Fruit fly (Drosophila melanogaster): ENCODE data around the gene ZC3H3.

The ZC3H3 gene

DNA sequence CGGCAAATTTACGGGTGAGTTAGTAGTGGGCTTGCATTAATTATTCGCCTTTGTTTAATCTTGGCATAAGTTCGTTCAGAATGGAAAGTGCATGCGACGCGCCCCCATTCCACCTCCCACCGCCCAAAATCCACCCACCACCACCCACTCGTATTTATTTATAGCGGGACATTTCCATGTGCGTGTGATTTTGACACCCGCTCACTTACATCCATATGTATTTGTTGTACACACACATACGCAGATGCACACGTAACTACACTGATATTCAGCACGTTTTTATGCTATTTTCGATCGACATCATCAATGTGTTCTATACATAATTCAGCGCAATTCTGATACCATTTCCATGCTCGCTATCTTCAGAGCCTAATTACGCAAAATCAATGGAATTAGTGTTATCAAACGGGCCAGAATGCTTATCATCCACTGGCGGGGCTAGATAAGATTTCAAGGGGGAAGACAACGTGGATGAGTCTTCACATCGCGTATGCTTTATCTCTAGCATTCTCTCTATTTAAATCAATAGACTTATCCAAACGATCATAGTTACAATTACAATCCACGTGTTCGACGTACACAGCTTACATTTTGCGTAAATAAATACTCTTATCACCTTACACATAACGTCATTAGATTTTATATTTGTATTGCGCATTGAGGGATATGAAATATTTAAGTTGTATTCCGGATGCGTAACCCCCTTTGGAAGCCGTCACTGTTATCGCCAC, 16.3 kb upstream of the ZC3H3 start (continued):
- TF ChIP-seq Drgx (GFP tag; IDR thresholded peaks at IDR 0.05), result no peak
- peak; percentile 36 for TF ChIP-seq Asciz (GFP tag; optimal IDR thresholded peaks at IDR 0.05)
- peak; percentile 64 for TF ChIP-seq pho (GFP tag; optimal IDR thresholded peaks at IDR 0.05)
- no peak for TF ChIP-seq CG1832 (GFP tag; optimal IDR thresholded peaks at IDR 0.05)
- TF ChIP-seq dysf (GFP tag; IDR thresholded peaks at IDR 0.05), result 0 out of 3 replicates have a peak, but pooled peaks have one; percentile 29
- TF ChIP-seq nmo (GFP tag; optimal IDR thresholded peaks at IDR 0.05), result peak; percentile 27
- no peak for TF ChIP-seq Stat92E (GFP tag; optimal IDR thresholded peaks at IDR 0.05)
- TF ChIP-seq Opbp (GFP tag; IDR thresholded peaks at IDR 0.05; ENCODE audit: partially characterized antibody), result no peak
- TF ChIP-seq stc (GFP tag; IDR thresholded peaks at IDR 0.05), result no peak
- TF ChIP-seq shn (GFP tag; optimal IDR thresholded peaks at IDR 0.05), result no peak
- TF ChIP-seq Eip74EF (GFP tag; optimal IDR thresholded peaks at IDR 0.05), result peak in 1 of 2 experiments; percentile 28
- peak; percentile 31 for TF ChIP-seq Nf-YC (tag; optimal IDR thresholded peaks at IDR 0.05)
- TF ChIP-seq CG17186 (GFP tag; optimal IDR thresholded peaks at IDR 0.05), result no peak
- no peak for TF ChIP-seq tna (GFP tag; IDR thresholded peaks at IDR 0.05; ENCODE audit: partially characterized antibody)
- TF ChIP-seq CG11085 (GFP tag; IDR thresholded peaks at IDR 0.05), result no peak
- TF ChIP-seq CG10979 (tag; optimal IDR thresholded peaks at IDR 0.05), result no peak
- no peak for TF ChIP-seq CG12104 (GFP tag; optimal IDR thresholded peaks at IDR 0.05)
- no peak for TF ChIP-seq CG6654 (GFP tag; optimal IDR thresholded peaks at IDR 0.05)
- peak; percentile 25 for TF ChIP-seq odd (GFP tag; optimal IDR thresholded peaks at IDR 0.05)
- TF ChIP-seq jigr1 (GFP tag; IDR thresholded peaks at IDR 0.05), result no peak
- TF ChIP-seq CG8478 (optimal IDR thresholded peaks at IDR 0.05), result no peak
- peak; percentile 40 for TF ChIP-seq Usf (GFP tag; optimal IDR thresholded peaks at IDR 0.05)
- TF ChIP-seq CG17359 (tag; optimal IDR thresholded peaks at IDR 0.05), result peak; percentile 19
- no peak for TF ChIP-seq danr (GFP tag; IDR thresholded peaks at IDR 0.05)
- no peak for TF ChIP-seq CG31224 (GFP tag; IDR thresholded peaks at IDR 0.05)
- TF ChIP-seq CG17361 (GFP tag; IDR thresholded peaks at IDR 0.05), result peak; percentile 53; the same call in 2 of the 3 replicates
- no peak for TF ChIP-seq Aef1 (GFP tag; IDR thresholded peaks at IDR 0.05)
- no peak for TF ChIP-seq CG15073 (GFP tag; optimal IDR thresholded peaks at IDR 0.05)
- no peak for TF ChIP-seq abd-A (tag; optimal IDR thresholded peaks at IDR 0.05)
- no peak for TF ChIP-seq cas (GFP tag; IDR thresholded peaks at IDR 0.05)
- TF ChIP-seq CG9817 (tag; optimal IDR thresholded peaks at IDR 0.05), result peak; percentile 29
- TF ChIP-seq Hand (GFP tag; optimal IDR thresholded peaks at IDR 0.05), result peak; percentile 36
- no peak for TF ChIP-seq tio (GFP tag; optimal IDR thresholded peaks at IDR 0.05)
- peak; percentile 26 for TF ChIP-seq nau (GFP tag; optimal IDR thresholded peaks at IDR 0.05)
- TF ChIP-seq pita (GFP tag; optimal IDR thresholded peaks at IDR 0.05), result no peak
- TF ChIP-seq klu (GFP tag; IDR thresholded peaks at IDR 0.05), result no peak
- no peak for TF ChIP-seq CG34224 (GFP tag; IDR thresholded peaks at IDR 0.05; ENCODE audit: partially characterized antibody)
- no peak for TF ChIP-seq CG31388 (GFP tag; optimal IDR thresholded peaks at IDR 0.05)
- peak; percentile 63 for TF ChIP-seq CoRest (tag; optimal IDR thresholded peaks at IDR 0.05)
- no peak for TF ChIP-seq Lim3 (GFP tag; IDR thresholded peaks at IDR 0.05)
- no peak for TF ChIP-seq CG12219 (GFP tag; optimal IDR thresholded peaks at IDR 0.05)
- peak; percentile 27 for TF ChIP-seq CG6854 (GFP tag; optimal IDR thresholded peaks at IDR 0.05)
- no peak for TF ChIP-seq gsb (GFP tag; IDR thresholded peaks at IDR 0.05)
- no peak for TF ChIP-seq Blimp-1 (GFP tag; optimal IDR thresholded peaks at IDR 0.05)
- TF ChIP-seq Dip2 (GFP tag; IDR thresholded peaks at IDR 0.05), result no peak
- TF ChIP-seq Mrtf (GFP tag; IDR thresholded peaks at IDR 0.05), result no peak
- no peak for TF ChIP-seq salm (tag; optimal IDR thresholded peaks at IDR 0.05)
- no peak for TF ChIP-seq hth (optimal IDR thresholded peaks at IDR 0.05)
- no peak for TF ChIP-seq CG6683 (GFP tag; optimal IDR thresholded peaks at IDR 0.05)
- TF ChIP-seq CG16813 (GFP tag; IDR thresholded peaks at IDR 0.05; ENCODE audit: partially characterized antibody), result no peak
